Fruit fly (Drosophila melanogaster): ENCODE results near the gene yin.

dm6 chrX:3866844-3867457, 4.8 kb downstream of the yin start:
- TF ChIP-seq psq (optimal IDR thresholded peaks at IDR 0.05) (no peak), h (optimal IDR thresholded peaks at IDR 0.05) (no peak), insv (optimal IDR thresholded peaks at IDR 0.05) (no peak), Sin3A (optimal IDR thresholded peaks at IDR 0.05) (no peak)

Measured in Kc167 (cell line).